Fruit fly (Drosophila melanogaster): ENCODE results near the gene btsz.

The btsz gene

DNA sequence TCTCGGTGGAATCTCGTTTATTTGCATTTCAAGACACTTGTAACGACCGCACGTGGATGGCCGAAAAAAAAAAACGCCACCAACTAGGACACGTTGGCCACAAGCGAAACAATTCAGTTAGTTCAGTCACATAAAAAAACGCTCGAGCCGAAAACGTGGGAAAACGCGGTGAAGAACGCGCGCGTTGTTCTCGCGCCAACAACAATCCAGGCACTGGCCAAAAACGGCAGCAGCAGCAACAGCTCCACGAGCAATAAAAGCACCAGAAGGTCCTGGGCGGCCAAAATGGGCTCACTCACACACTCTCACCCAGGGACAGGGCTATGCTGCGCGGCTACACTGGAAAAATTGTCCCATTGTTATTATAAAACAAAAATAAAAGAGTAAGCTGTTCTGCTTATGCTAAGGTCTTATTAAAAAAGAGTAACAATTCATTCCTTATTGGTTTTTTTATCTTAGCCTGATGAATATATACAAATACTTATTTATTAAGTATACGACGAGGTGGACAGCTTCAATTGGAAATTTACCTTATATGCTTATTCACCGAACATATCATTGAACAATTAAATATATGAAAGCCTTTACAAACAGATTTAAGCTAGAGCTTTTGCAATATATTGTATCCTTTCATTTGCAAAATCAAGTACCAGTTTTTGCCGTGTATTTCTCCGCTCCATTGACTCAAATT lies at the start of gene btsz (continued):
- TF ChIP-seq ems (GFP tag; optimal IDR thresholded peaks at IDR 0.05) (no peak), sob (GFP tag; IDR thresholded peaks at IDR 0.05) (no peak), CG13123 (GFP tag; optimal IDR thresholded peaks at IDR 0.05) (no peak), Asciz (GFP tag; optimal IDR thresholded peaks at IDR 0.05) (no peak), CG8765 (GFP tag; IDR thresholded peaks at IDR 0.05) (no peak), CG2875 (GFP tag; optimal IDR thresholded peaks at IDR 0.05) (no peak), usp (GFP tag; optimal IDR thresholded peaks at IDR 0.05) (no peak), inv (GFP tag; IDR thresholded peaks at IDR 0.05; ENCODE audit: partially characterized antibody) (no peak), lola (GFP tag; optimal IDR thresholded peaks at IDR 0.05) (no peak), p53 (GFP tag; optimal IDR thresholded peaks at IDR 0.05) (no peak), sc (optimal IDR thresholded peaks at IDR 0.05) (no peak), sc (GFP tag; optimal IDR thresholded peaks at IDR 0.05) (no peak), eyg (GFP tag; optimal IDR thresholded peaks at IDR 0.05) (no peak), Max (GFP tag; optimal IDR thresholded peaks at IDR 0.05) (peak; percentile 12), CG7786 (GFP tag; optimal IDR thresholded peaks at IDR 0.05) (no peak), sens (GFP tag) (peak; percentile 53), al (GFP tag; IDR thresholded peaks at IDR 0.05) (no peak), CG13287 (GFP tag; IDR thresholded peaks at IDR 0.05; ENCODE audit: partially characterized antibody) (no peak), CG15514 (GFP tag; optimal IDR thresholded peaks at IDR 0.05) (peak; percentile 47), Ptx1 (GFP tag; IDR thresholded peaks at IDR 0.05) (no peak), CG10543 (GFP tag; optimal IDR thresholded peaks at IDR 0.05) (peak; percentile 60), Deaf1 (tag; optimal IDR thresholded peaks at IDR 0.05) (no peak), CG14965 (GFP tag; optimal IDR thresholded peaks at IDR 0.05; ENCODE audit: borderline replicate concordance) (no peak), CG9797 (GFP tag; optimal IDR thresholded peaks at IDR 0.05) (no peak), CG12155 (GFP tag; optimal IDR thresholded peaks at IDR 0.05) (no peak), peb (GFP tag; IDR thresholded peaks at IDR 0.05) (no peak), gro (GFP tag; optimal IDR thresholded peaks at IDR 0.05) (no peak), CG18599 (GFP tag; optimal IDR thresholded peaks at IDR 0.05) (peak; percentile 78), ATbp (GFP tag; optimal IDR thresholded peaks at IDR 0.05) (peak; percentile 18), Dad (GFP tag; optimal IDR thresholded peaks at IDR 0.05) (no peak), her (GFP tag; optimal IDR thresholded peaks at IDR 0.05) (no peak), dati (GFP tag; IDR thresholded peaks at IDR 0.05) (no peak), NC2α (GFP tag; optimal IDR thresholded peaks at IDR 0.05) (no peak), exex (tag; optimal IDR thresholded peaks at IDR 0.05) (peak; percentile 15), H2.0 (GFP tag; IDR thresholded peaks at IDR 0.05) (no peak), Hr78 (GFP tag; optimal IDR thresholded peaks at IDR 0.05) (no peak), crc (GFP tag; optimal IDR thresholded peaks at IDR 0.05) (no peak), Nf-YC (tag; optimal IDR thresholded peaks at IDR 0.05) (peak; percentile 48), CG2712 (tag; optimal IDR thresholded peaks at IDR 0.05) (no peak), ttk (GFP tag; IDR thresholded peaks at IDR 0.05) (no peak), pzg (GFP tag; optimal IDR thresholded peaks at IDR 0.05) (no peak), CG13775 (GFP tag; optimal IDR thresholded peaks at IDR 0.05) (peak; percentile 46), esg (GFP tag; conservative IDR thresholded peaks at IDR 0.05) (no peak), CG4820 (GFP tag; optimal IDR thresholded peaks at IDR 0.05) (peak; percentile 15), mirr (GFP tag; optimal IDR thresholded peaks at IDR 0.05) (no peak), CG11696 (GFP tag; IDR thresholded peaks at IDR 0.05) (no peak), bab2 (GFP tag; optimal IDR thresholded peaks at IDR 0.05) (no peak), CG13296 (GFP tag; optimal IDR thresholded peaks at IDR 0.05) (peak; percentile 64), stc (GFP tag; IDR thresholded peaks at IDR 0.05) (no peak), Dref (GFP tag; IDR thresholded peaks at IDR 0.05) (no peak), Vsx1 (GFP tag; optimal IDR thresholded peaks at IDR 0.05) (no peak)
